Worm (Caenorhabditis elegans) whole organism, L3 larva: ENCODE data around the gene Y116A8C.468.

Source experiments
- R02D3.7 ChIP-seq: fragments of 150-350 bp; optimal IDR thresholded peaks from 2 replicates; lab custom pipeline; 2014; ENCODE audit warnings: missing biosample characterization, missing genetic modification characterization
- aly-2 ChIP-seq: fragments of 150-350 bp; optimal IDR thresholded peaks from 2 replicates; lab custom pipeline; 2014; ENCODE audit warnings: missing biosample characterization, missing genetic modification characterization
- ama-1 ChIP-seq: fragments of 150-350 bp; optimal IDR thresholded peaks from 2 replicates; lab custom pipeline; 2018
- ceh-16 ChIP-seq: sonication (generic microtip); optimal IDR thresholded peaks from 2 replicates; lab custom pipeline; 2017; ENCODE audit warnings: missing biosample characterization, missing genetic modification characterization
- ceh-82 ChIP-seq: fragments of 150-350 bp; optimal IDR thresholded peaks from 2 replicates; lab custom pipeline; 2014; ENCODE audit warnings: missing biosample characterization, missing genetic modification characterization
- ceh-9 ChIP-seq: sonication (generic microtip); optimal IDR thresholded peaks from 2 replicates; lab custom pipeline; 2018; ENCODE audit warnings: missing biosample characterization, missing genetic modification characterization
- daf-12 ChIP-seq: fragments of 150-350 bp; optimal IDR thresholded peaks from 2 replicates; lab custom pipeline; 2014; ENCODE audit warnings: missing biosample characterization, missing genetic modification reagents, missing genetic modification characterization
- elt-1 ChIP-seq: fragments of 150-350 bp; optimal IDR thresholded peaks from 2 replicates; lab custom pipeline; 2014; ENCODE audit warnings: missing biosample characterization, missing genetic modification characterization
- elt-2 ChIP-seq: sonication (generic microtip); optimal IDR thresholded peaks from 2 replicates; lab custom pipeline; 2016; ENCODE audit warnings: missing genetic modification reagents, mild to moderate bottlenecking, missing genetic modification characterization, missing compliant biosample characterization
- elt-3 ChIP-seq, 3 experiments: fragments of 150-350 bp in 1 of 3; sonication (generic microtip) in 2 of 3; optimal IDR thresholded peaks; 2 replicates in 2 of 3; 4 replicates in 1 of 3; lab custom pipeline; 2014 to 2017; ENCODE audit warnings: missing biosample characterization in 3 of 3, missing genetic modification characterization in 3 of 3
- eor-1 ChIP-seq, 2 experiments: fragments of 150-350 bp; optimal IDR thresholded peaks; 2 replicates each; lab custom pipeline; 2014 to 2018; ENCODE audit warnings: missing biosample characterization in 2 of 2, missing genetic modification characterization in 2 of 2
- fkh-10 ChIP-seq: sonication (generic microtip); optimal IDR thresholded peaks from 2 replicates; lab custom pipeline; 2017; ENCODE audit warnings: missing biosample characterization, missing genetic modification reagents, missing genetic modification characterization
- fkh-2 ChIP-seq: fragments of 150-350 bp; optimal IDR thresholded peaks from 2 replicates; lab custom pipeline; 2014; ENCODE audit warnings: missing biosample characterization, missing genetic modification reagents, missing genetic modification characterization
- fos-1 ChIP-seq: fragments of 150-350 bp; optimal IDR thresholded peaks from 2 replicates; lab custom pipeline; 2014; ENCODE audit warnings: missing biosample characterization, missing genetic modification characterization
- hmg-11 ChIP-seq: sonication (generic microtip); optimal IDR thresholded peaks from 2 replicates; lab custom pipeline; 2016; ENCODE audit warnings: missing genetic modification characterization, missing compliant biosample characterization
- jun-1 ChIP-seq: fragments of 150-350 bp; optimal IDR thresholded peaks from 2 replicates; lab custom pipeline; 2014; ENCODE audit warnings: missing biosample characterization, missing genetic modification reagents, missing genetic modification characterization
- lin-15B ChIP-seq: fragments of 150-350 bp; optimal IDR thresholded peaks from 2 replicates; lab custom pipeline; 2014; ENCODE audit warnings: missing biosample characterization, missing genetic modification characterization
- lin-39 ChIP-seq: fragments of 150-350 bp; optimal IDR thresholded peaks from 2 replicates; lab custom pipeline; 2018; ENCODE audit warnings: missing biosample characterization, missing genetic modification reagents, missing genetic modification characterization
- lsy-12 ChIP-seq: sonication (generic microtip); optimal IDR thresholded peaks from 2 replicates; lab custom pipeline; 2016; ENCODE audit warnings: mild to moderate bottlenecking, missing genetic modification characterization, missing compliant biosample characterization
- mdl-1 ChIP-seq: fragments of 150-350 bp; optimal IDR thresholded peaks from 2 replicates; lab custom pipeline; 2014; ENCODE audit warnings: missing biosample characterization, missing genetic modification characterization
- mml-1 ChIP-seq: fragments of 150-350 bp; sonication (generic microtip); optimal IDR thresholded peaks from 3 replicates; lab custom pipeline; 2014; ENCODE audit warnings: missing biosample characterization, missing genetic modification characterization
- nhr-11 ChIP-seq: fragments of 150-350 bp; optimal IDR thresholded peaks from 2 replicates; lab custom pipeline; 2014; ENCODE audit warnings: missing biosample characterization, missing genetic modification characterization
- nhr-12 ChIP-seq: fragments of 150-350 bp; optimal IDR thresholded peaks from 2 replicates; lab custom pipeline; 2014; ENCODE audit warnings: missing biosample characterization, missing genetic modification characterization
- nhr-237 ChIP-seq: fragments of 150-350 bp; optimal IDR thresholded peaks from 2 replicates; lab custom pipeline; 2014; ENCODE audit warnings: missing biosample characterization, missing genetic modification characterization
- nhr-25 ChIP-seq: sonication (generic microtip); optimal IDR thresholded peaks from 2 replicates; lab custom pipeline; 2017; ENCODE audit warnings: missing biosample characterization, missing genetic modification characterization
- nhr-28 ChIP-seq: fragments of 150-350 bp; optimal IDR thresholded peaks from 2 replicates; lab custom pipeline; 2014; ENCODE audit warnings: missing biosample characterization, missing genetic modification characterization
- nhr-43 ChIP-seq: sonication (generic microtip); optimal IDR thresholded peaks from 2 replicates; lab custom pipeline; 2016; ENCODE audit warnings: mild to moderate bottlenecking, missing genetic modification characterization, missing compliant biosample characterization; ENCODE audit not compliant: poor library complexity, severe bottlenecking
- nhr-67 ChIP-seq: fragments of 150-350 bp; optimal IDR thresholded peaks from 2 replicates; lab custom pipeline; 2014; ENCODE audit warnings: missing biosample characterization, missing genetic modification characterization
- nhr-76 ChIP-seq: fragments of 150-350 bp; sonication (generic microtip); optimal IDR thresholded peaks from 5 replicates; lab custom pipeline; 2014; ENCODE audit warnings: missing biosample characterization, missing genetic modification characterization
- pha-4 ChIP-seq: fragments of 150-350 bp; optimal IDR thresholded peaks from 2 replicates; lab custom pipeline; 2014; ENCODE audit warnings: missing biosample characterization, missing genetic modification reagents, missing genetic modification characterization
- sea-2 ChIP-seq: fragments of 150-350 bp; sonication (generic microtip); optimal IDR thresholded peaks from 4 replicates; lab custom pipeline; 2014; ENCODE audit warnings: missing biosample characterization, missing genetic modification reagents, missing genetic modification characterization
- skn-1 ChIP-seq: fragments of 150-350 bp; optimal IDR thresholded peaks from 2 replicates; lab custom pipeline; 2014; ENCODE audit warnings: missing biosample characterization, missing genetic modification characterization
- snpc-4 ChIP-seq: fragments of 150-350 bp; optimal IDR thresholded peaks from 2 replicates; lab custom pipeline; 2014; ENCODE audit warnings: missing biosample characterization, missing genetic modification characterization
- tbx-2 ChIP-seq: sonication (generic microtip); optimal IDR thresholded peaks from 2 replicates; lab custom pipeline; 2016; ENCODE audit warnings: mild to moderate bottlenecking, missing genetic modification characterization, missing compliant biosample characterization
- unc-39 ChIP-seq: sonication (generic microtip); optimal IDR thresholded peaks from 4 replicates; lab custom pipeline; 2017; ENCODE audit warnings: missing biosample characterization, missing genetic modification characterization
- unc-62 ChIP-seq: fragments of 150-350 bp; sonication (generic microtip); optimal IDR thresholded peaks from 4 replicates; lab custom pipeline; 2014; ENCODE audit warnings: missing biosample characterization, missing genetic modification reagents, missing genetic modification characterization
- zag-1 ChIP-seq: fragments of 150-350 bp; optimal IDR thresholded peaks from 2 replicates; lab custom pipeline; 2014; ENCODE audit warnings: missing biosample characterization, missing genetic modification characterization
- ztf-11 ChIP-seq: fragments of 150-350 bp; optimal IDR thresholded peaks from 2 replicates; lab custom pipeline; 2014; ENCODE audit warnings: missing biosample characterization, missing genetic modification characterization
- ztf-4 ChIP-seq: fragments of 150-350 bp; optimal IDR thresholded peaks from 2 replicates; lab custom pipeline; 2014; ENCODE audit warnings: missing biosample characterization, missing genetic modification characterization

The Y116A8C.468 gene

DNA sequence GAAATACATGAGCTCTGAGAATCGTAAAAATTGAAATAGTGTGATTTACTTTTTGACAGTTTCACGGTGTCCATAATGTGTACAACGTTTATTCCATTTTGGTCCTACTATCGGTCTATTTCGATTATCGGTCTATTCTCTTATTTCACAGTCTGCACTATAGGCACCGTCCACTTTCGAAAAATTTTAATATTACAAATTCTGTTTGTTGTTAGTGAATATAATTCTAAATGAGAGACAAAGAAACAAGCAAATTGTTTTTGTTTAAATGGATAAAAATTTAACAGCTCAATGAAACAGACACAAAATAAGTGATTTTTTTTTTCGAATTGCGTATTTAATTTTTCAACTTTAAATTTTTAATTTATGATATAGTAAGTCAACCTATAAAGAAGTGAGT, 20.0 kb upstream of the Y116A8C.468 start:
- TF ChIP-seq ztf-4 (tag; lab: Kevin White, UChicago) (no peak), unc-62 (GFP tag; lab: Kevin White, UChicago) (no peak), nhr-43 (tag; lab: Kevin White, UChicago) (no peak), elt-1 (tag; lab: Kevin White, UChicago) (no peak), unc-39 (tag; lab: Kevin White, UChicago) (no peak)

DNA sequence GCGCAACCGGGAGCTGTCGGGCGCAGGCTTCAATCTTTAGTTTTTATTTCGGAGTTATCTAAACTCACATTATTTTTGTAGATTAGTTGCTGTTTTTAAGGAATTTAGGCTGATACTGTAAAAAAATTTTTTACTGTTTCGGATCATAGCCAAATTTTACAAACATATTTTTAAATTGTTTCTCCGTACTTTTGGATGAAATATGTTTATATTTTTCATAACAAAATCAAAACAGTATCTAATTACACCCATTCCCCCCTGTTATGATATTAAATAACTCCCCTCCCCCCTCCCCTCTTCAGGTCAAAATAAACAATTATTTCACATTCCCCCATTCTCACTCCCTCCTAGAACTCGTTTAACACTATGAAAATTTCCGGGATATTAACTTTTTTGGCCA, 2.4 kb upstream of the Y116A8C.468 start, which contains the start of gene Y116A8C.3:
Gene Y116A8C.3 (plus strand): TSS at position 301 of the 400 bp plus-strand sequence.
- TF ChIP-seq nhr-237 (tag; lab: Kevin White, UChicago) (no peak), jun-1 (tag; lab: Kevin White, UChicago) (no peak), fkh-2 (tag; lab: Kevin White, UChicago) (no peak)

DNA sequence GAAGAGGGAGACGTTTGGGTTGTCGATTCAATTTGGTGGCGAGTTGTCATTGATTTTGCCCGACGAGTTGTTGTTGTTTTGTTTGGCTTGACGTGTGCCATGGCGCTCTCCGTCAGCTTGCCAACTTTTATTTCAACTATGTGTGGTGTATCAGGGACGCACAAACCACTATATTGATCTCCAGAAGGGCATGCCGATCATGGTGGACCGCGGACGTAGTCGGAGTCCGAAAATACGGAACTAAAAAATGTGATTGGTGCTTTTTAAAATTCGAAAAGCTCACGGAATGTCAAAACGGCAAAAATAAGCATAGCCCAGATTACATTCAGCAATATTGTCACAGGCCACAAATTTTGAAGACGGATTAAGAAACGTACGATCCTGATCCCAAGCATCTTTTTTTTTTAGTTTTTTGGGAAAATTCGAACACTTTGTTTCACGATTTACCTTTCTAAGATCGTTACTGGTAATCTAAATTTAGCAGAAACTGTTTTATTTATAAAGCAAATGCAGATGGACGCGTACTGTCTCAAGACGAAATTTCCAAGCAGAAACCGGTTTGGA, 1.1 kb downstream of the Y116A8C.468 start, which contains the start of the genes Y116A8C.470 and Y116A8C.463:
Gene Y116A8C.470 (minus strand): TSS at position 101 of the 564 bp plus-strand sequence.
Gene Y116A8C.463 (plus strand): TSS at position 514 of the 564 bp plus-strand sequence.
- no peak for TF ChIP-seq mml-1 (tag; lab: Kevin White, UChicago)
- no peak for TF ChIP-seq eor-1 (tag; optimal IDR thresholded peaks at IDR 0.05; lab: Kevin White, UChicago)
- no peak for TF ChIP-seq lin-39 (tag; lab: Kevin White, UChicago)
- TF ChIP-seq lsy-12, result no peak
- no peak for TF ChIP-seq elt-1 (tag; lab: Kevin White, UChicago)

DNA sequence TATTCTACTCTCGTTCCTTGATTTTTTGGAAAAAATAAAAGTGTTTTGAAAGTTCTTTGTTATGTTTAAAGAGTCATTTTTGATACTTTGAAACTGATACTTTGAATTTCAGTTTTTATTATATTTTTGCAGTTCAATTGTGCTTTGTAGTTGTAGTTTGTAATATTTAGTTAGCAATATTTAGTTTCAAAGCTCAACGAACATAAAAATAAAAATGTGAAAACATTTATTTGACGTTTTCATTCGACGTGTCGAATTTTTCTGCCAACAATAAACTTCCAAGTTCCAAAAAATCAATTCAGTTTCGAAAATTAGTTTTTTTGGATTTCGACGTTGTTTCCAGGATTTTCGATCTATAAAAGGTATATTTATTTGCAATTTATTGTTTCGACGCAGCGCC, 1.9 kb downstream of the Y116A8C.468 start, which contains the start of gene nep-23:
Gene nep-23 (plus strand): TSS at position 301 of the 400 bp plus-strand sequence.
- TF ChIP-seq nhr-11 (tag; lab: Kevin White, UChicago), result no peak
- no peak for TF ChIP-seq mdl-1 (tag; lab: Kevin White, UChicago)
- TF ChIP-seq aly-2 (tag; lab: Kevin White, UChicago), result no peak
- TF ChIP-seq sea-2 (GFP tag; lab: Kevin White, UChicago), result no peak
- no peak for TF ChIP-seq ztf-4 (tag; lab: Kevin White, UChicago)
- no peak for TF ChIP-seq ceh-16 (tag; lab: Kevin White, UChicago)
- TF ChIP-seq eor-1 (tag; optimal IDR thresholded peaks at IDR 0.05; lab: Kevin White, UChicago), result no peak
- TF ChIP-seq fkh-10, result no peak
- no peak for TF ChIP-seq nhr-237 (tag; lab: Kevin White, UChicago)
- no peak for TF ChIP-seq ama-1 (lab: Kevin White, UChicago)

DNA sequence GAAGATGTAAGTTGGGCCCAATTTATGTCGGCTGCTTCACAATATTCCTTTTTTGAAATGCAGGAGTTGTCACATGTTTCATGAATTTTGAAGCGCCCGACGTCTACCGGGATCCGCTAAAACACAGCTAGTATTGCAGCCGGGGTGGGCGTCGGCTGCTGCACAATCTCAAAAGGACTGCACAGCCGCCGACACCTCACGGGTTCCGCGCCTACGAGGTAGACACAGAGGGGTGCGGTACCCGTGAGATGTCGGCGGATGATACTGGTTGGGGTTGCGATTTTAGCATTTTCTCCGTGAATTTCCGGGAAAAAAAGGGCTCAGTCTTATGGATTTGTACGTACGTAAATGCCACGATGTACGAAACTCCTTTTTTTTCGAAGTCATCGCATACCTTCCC, 3.8 kb downstream of the Y116A8C.468 start:
- TF ChIP-seq aly-2 (tag; lab: Kevin White, UChicago), result no peak
- TF ChIP-seq nhr-28 (tag; lab: Kevin White, UChicago), result no peak
- no peak for TF ChIP-seq hmg-11
- no peak for TF ChIP-seq nhr-43 (tag; lab: Kevin White, UChicago)
- TF ChIP-seq nhr-67, result no peak
- TF ChIP-seq ama-1 (lab: Kevin White, UChicago), result no peak
- no peak for TF ChIP-seq elt-2 (tag; lab: Kevin White, UChicago)
- no peak for TF ChIP-seq skn-1 (tag; lab: Kevin White, UChicago)
- no peak for TF ChIP-seq fkh-2 (tag; lab: Kevin White, UChicago)
- TF ChIP-seq snpc-4 (tag; lab: Kevin White, UChicago), result no peak
- no peak for TF ChIP-seq unc-62 (GFP tag; lab: Kevin White, UChicago)
- no peak for TF ChIP-seq mdl-1 (tag; lab: Kevin White, UChicago)
- no peak for TF ChIP-seq mml-1 (tag; lab: Kevin White, UChicago)
- no peak for TF ChIP-seq nhr-76
- TF ChIP-seq ztf-11 (tag; lab: Kevin White, UChicago), result no peak
- no peak for TF ChIP-seq nhr-11 (tag; lab: Kevin White, UChicago)
- no peak for TF ChIP-seq zag-1 (tag; lab: Kevin White, UChicago)
- TF ChIP-seq elt-1 (tag; lab: Kevin White, UChicago), result no peak
- no peak for TF ChIP-seq ceh-9 (tag; lab: Kevin White, UChicago)

DNA sequence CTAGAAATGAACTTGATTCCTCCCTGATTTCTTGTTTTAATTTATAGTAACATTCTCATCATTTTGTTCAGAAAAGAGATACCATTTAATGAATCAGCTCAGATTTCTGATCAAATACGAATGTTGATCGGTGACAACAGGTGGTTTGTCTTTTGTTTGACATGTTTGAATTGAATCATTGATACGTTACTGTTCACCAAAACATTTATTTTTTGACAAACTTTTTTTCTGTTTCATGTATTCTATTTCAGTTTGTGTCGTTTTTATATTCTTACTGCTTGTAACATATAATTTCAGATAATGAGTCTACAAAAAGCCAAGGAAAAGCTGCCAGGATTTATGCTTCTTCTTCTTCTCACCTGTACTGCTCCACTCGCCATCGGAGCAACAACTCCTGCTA, 5.9 kb downstream of the Y116A8C.468 start, which contains the start of gene nep-24:
Gene nep-24 (plus strand): TSS at position 301 of the 400 bp plus-strand sequence.
- TF ChIP-seq nhr-25 (tag; lab: Kevin White, UChicago) (no peak), skn-1 (tag; lab: Kevin White, UChicago) (no peak), elt-3 (tag; optimal IDR thresholded peaks at IDR 0.05; lab: Kevin White, UChicago) (no peak), fkh-2 (tag; lab: Kevin White, UChicago) (no peak), snpc-4 (tag; lab: Kevin White, UChicago) (no peak), lin-15B (tag; lab: Kevin White, UChicago) (no peak), R02D3.7 (no peak), nhr-237 (tag; lab: Kevin White, UChicago) (no peak), tbx-2 (no peak), ama-1 (lab: Kevin White, UChicago) (no peak), ztf-4 (tag; lab: Kevin White, UChicago) (no peak), ceh-82 (tag; lab: Kevin White, UChicago) (no peak), daf-12 (tag; lab: Kevin White, UChicago) (no peak), nhr-12 (tag; lab: Kevin White, UChicago) (no peak), eor-1 (tag; optimal IDR thresholded peaks at IDR 0.05; lab: Kevin White, UChicago) (no peak), pha-4 (tag; lab: Kevin White, UChicago) (no peak), lin-39 (tag; lab: Kevin White, UChicago) (no peak), fos-1 (tag; lab: Kevin White, UChicago) (no peak)
